Worm (Caenorhabditis elegans) whole organism, early embryonic: ENCODE measurements around the gene R151.8.

Experiments used
- B0310.2 ChIP-seq: sonication (generic microtip); optimal IDR thresholded peaks from 2 replicates; lab custom pipeline; 2016; ENCODE audit warnings: mild to moderate bottlenecking, missing genetic modification characterization, missing compliant biosample characterization
- F13C5.2 ChIP-seq: sonication (generic microtip); optimal IDR thresholded peaks from 2 replicates; lab custom pipeline; 2017; ENCODE audit warnings: mild to moderate bottlenecking, missing genetic modification characterization, inconsistent platforms, missing compliant biosample characterization
- aly-1 ChIP-seq: sonication (generic microtip); optimal IDR thresholded peaks from 2 replicates; lab custom pipeline; 2016; ENCODE audit warnings: missing genetic modification characterization, missing compliant biosample characterization
- ama-1 ChIP-seq: fragments of 150-350 bp; optimal IDR thresholded peaks from 2 replicates; lab custom pipeline; 2014
- ets-7 ChIP-seq: sonication (generic microtip); optimal IDR thresholded peaks from 2 replicates; lab custom pipeline; 2016; ENCODE audit warnings: missing genotype, missing genetic modification characterization, missing compliant biosample characterization
- flt-1 ChIP-seq: fragments of 200-800 bp; sonication (Bioruptor generic); IDR thresholded peaks from 2 replicates; pipeline ENCODE4 v1.3.6; 2022; ENCODE audit warnings: missing genetic modification characterization, missing compliant biosample characterization
- hmbx-1 ChIP-seq: sonication (generic microtip); optimal IDR thresholded peaks from 2 replicates; lab custom pipeline; 2016; ENCODE audit warnings: mild to moderate bottlenecking, missing genetic modification characterization, missing compliant biosample characterization
- hmg-4 ChIP-seq: fragments of 200-800 bp; sonication (Bioruptor generic); optimal IDR thresholded peaks from 2 replicates; lab custom pipeline; 2018; ENCODE audit warnings: mild to moderate bottlenecking, missing genetic modification characterization, missing compliant biosample characterization
- pes-1 ChIP-seq: fragments of 200-800 bp; sonication (Bioruptor generic); IDR thresholded peaks from 2 replicates; pipeline ENCODE4 v1.3.6; 2022; ENCODE audit warnings: missing genetic modification reagents, missing genetic modification characterization, missing compliant biosample characterization
- sea-1 ChIP-seq: fragments of 200-800 bp; sonication (Bioruptor generic); conservative IDR thresholded peaks from 2 replicates; pipeline ENCODE4 v1.3.6; 2022; ENCODE audit warnings: missing genetic modification characterization, missing compliant biosample characterization
- tbx-11 ChIP-seq: fragments of 200-800 bp; sonication (Bioruptor generic); IDR thresholded peaks from 2 replicates; pipeline ENCODE4 v1.3.6; 2022; ENCODE audit warnings: missing genetic modification characterization, missing compliant biosample characterization
- tbx-37 ChIP-seq: fragments of 200-800 bp; sonication (Bioruptor generic); conservative IDR thresholded peaks from 2 replicates; pipeline ENCODE4 v1.3.6; 2022; ENCODE audit warnings: missing genetic modification reagents, missing genetic modification characterization, missing compliant biosample characterization

- TF ChIP-seq ama-1 (lab: Kevin White, UChicago) (no peak), hmbx-1 (tag; lab: Kevin White, UChicago) (no peak), flt-1 (GFP tag; lab: Robert Waterston, UW) (no peak), F13C5.2 (tag; lab: Kevin White, UChicago) (no peak), tbx-37 (no peak), B0310.2 (tag; lab: Kevin White, UChicago) (no peak), pes-1 (no peak), aly-1 (tag; lab: Kevin White, UChicago) (no peak), hmg-4 (GFP tag; lab: Kevin White, UChicago) (no peak), sea-1 (no peak), ets-7 (no peak), tbx-11 (GFP tag; lab: Robert Waterston, UW) (no peak)
Measured at ce11 chrIII:7230841-7231240, 1.3 kb upstream of the R151.8 start, which contains the start of gene R151.10.
